Fruit fly (Drosophila melanogaster): ENCODE data around the gene CG12985.

CG12985 gene

DNA sequence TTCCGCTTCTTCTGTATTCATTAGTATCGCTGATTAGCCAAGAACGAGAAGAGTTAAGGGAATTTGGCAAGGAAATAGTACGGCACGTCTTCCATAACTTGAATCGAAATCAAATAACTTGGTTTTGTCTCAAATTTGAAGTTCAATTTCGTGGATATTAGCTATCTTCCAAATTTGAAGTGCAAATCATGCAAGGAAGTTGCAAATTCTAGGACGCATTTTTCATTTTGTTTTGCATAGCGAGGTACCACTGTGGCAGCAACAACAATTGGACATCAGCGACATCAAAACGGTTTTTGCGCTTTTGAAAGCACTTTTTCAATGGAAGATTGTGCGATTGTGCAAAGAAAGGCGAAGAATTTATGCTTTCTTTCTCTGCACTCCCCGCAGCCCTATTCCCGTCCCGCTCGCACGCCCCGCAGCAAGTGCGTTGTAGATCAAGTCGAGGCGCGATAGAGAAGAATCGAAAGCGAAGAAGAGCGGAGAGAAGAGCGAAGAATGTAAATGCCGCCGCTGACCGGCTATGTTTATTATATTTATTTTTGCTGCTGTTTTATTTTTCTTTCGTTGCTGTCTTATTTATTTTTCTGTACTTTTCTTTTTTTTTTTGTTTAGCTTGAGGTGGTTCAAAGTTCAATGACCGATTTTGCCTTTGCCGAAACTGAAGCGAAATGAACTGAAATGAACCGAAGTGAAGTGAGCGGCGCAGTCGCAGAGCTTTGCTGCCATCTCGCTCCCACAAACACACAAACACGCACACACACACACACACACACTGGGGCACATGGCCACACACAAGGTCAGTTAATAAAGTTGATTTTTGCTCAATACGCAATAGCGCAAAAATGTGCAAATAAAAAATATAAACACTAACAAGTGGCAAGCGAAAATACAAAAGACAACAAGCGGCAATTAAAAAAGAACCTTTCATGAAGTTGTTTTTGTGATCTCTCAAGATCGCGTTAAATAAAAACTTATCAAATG, 2.1 kb upstream of the CG12985 start (continued):
- TF ChIP-seq CG6854 (GFP tag; optimal IDR thresholded peaks at IDR 0.05) (no peak), schlank (tag; optimal IDR thresholded peaks at IDR 0.05) (peak; percentile 68), CG18011 (GFP tag; optimal IDR thresholded peaks at IDR 0.05) (no peak), YL-1 (GFP tag; optimal IDR thresholded peaks at IDR 0.05) (no peak), D19B (GFP tag; optimal IDR thresholded peaks at IDR 0.05) (peak; percentile 48), Ptx1 (GFP tag; IDR thresholded peaks at IDR 0.05) (peak; percentile 75), Eip74EF (GFP tag; optimal IDR thresholded peaks at IDR 0.05) (no peak), unpg (GFP tag; optimal IDR thresholded peaks at IDR 0.05) (peak; percentile 54), CG18619 (GFP tag; optimal IDR thresholded peaks at IDR 0.05) (peak; percentile 16), CG10366 (GFP tag; IDR thresholded peaks at IDR 0.05) (peak; percentile 62), Med (GFP tag) (peak; percentile 97), ATbp (GFP tag; optimal IDR thresholded peaks at IDR 0.05) (peak; percentile 20), cato (GFP tag; optimal IDR thresholded peaks at IDR 0.05; ENCODE audit: borderline replicate concordance) (no peak), CG10959 (GFP tag; IDR thresholded peaks at IDR 0.05) (no peak), CG3163 (GFP tag; optimal IDR thresholded peaks at IDR 0.05) (no peak), pfk (GFP tag; optimal IDR thresholded peaks at IDR 0.05) (no peak), pho (GFP tag; optimal IDR thresholded peaks at IDR 0.05) (peak; percentile 71), B-H1 (GFP tag; IDR thresholded peaks at IDR 0.05) (peak; percentile 38; the same call in 1 of the 3 replicates), seq (GFP tag; IDR thresholded peaks at IDR 0.05) (peak; percentile 47; the same call in 1 of the 2 replicates), CG5953 (GFP tag; IDR thresholded peaks at IDR 0.05) (no peak), CG12744 (GFP tag; optimal IDR thresholded peaks at IDR 0.05) (no peak), Hr51 (GFP tag; optimal IDR thresholded peaks at IDR 0.05) (peak; percentile 6 to 59), CG13296 (GFP tag; optimal IDR thresholded peaks at IDR 0.05) (peak; percentile 17), Atf6 (GFP tag; IDR thresholded peaks at IDR 0.05) (peak; percentile 61; the same call in 1 of the 2 replicates), al (GFP tag; IDR thresholded peaks at IDR 0.05) (peak; percentile 70), CG17829 (tag; optimal IDR thresholded peaks at IDR 0.05) (peak; percentile 0), zfh1 (GFP tag; IDR thresholded peaks at IDR 0.05) (peak; percentile 33; the same call in 1 of the 3 replicates), Aef1 (GFP tag; IDR thresholded peaks at IDR 0.05) (peak; percentile 63), CG4282 (GFP tag; optimal IDR thresholded peaks at IDR 0.05) (no peak), CG7372 (GFP tag; IDR thresholded peaks at IDR 0.05) (no peak), insv (GFP tag; optimal IDR thresholded peaks at IDR 0.05) (no peak), CG16863 (GFP tag; optimal IDR thresholded peaks at IDR 0.05) (peak; percentile 39), dmrt99B (tag; optimal IDR thresholded peaks at IDR 0.05) (peak; percentile 59), Dll (GFP tag; IDR thresholded peaks at IDR 0.05; ENCODE audit: partially characterized antibody) (no peak), CG15073 (GFP tag; optimal IDR thresholded peaks at IDR 0.05) (no peak), tgo (GFP tag; IDR thresholded peaks at IDR 0.05) (no peak), so (GFP tag; IDR thresholded peaks at IDR 0.05) (0 out of 3 replicates have a peak, but pooled peaks have one; percentile 43), CG31365 (tag; optimal IDR thresholded peaks at IDR 0.05) (peak; percentile 25), scrt (GFP tag; optimal IDR thresholded peaks at IDR 0.05) (peak; percentile 33), H15 (GFP tag; IDR thresholded peaks at IDR 0.05) (no peak), Jarid2 (GFP tag; optimal IDR thresholded peaks at IDR 0.05) (no peak), MESR4 (GFP tag; optimal IDR thresholded peaks at IDR 0.05) (no peak), CG2116 (GFP tag; optimal IDR thresholded peaks at IDR 0.05) (no peak), pzg (GFP tag; optimal IDR thresholded peaks at IDR 0.05) (no peak), pum (GFP tag; optimal IDR thresholded peaks at IDR 0.05) (peak; percentile 19), da (GFP tag; optimal IDR thresholded peaks at IDR 0.05) (no peak), Ssrp (tag; optimal IDR thresholded peaks at IDR 0.05) (no peak), CG14667 (GFP tag; IDR thresholded peaks at IDR 0.05) (no peak)

Data from whole organism, embryonic.